Worm (Caenorhabditis elegans) whole organism, L2 larva: ENCODE results near the gene Y43F8C.17.

Source experiments
- C34F6.9 ChIP-seq: fragments of 150-350 bp; optimal IDR thresholded peaks from 2 replicates; lab custom pipeline; 2014; ENCODE audit warnings: missing biosample characterization, missing genetic modification characterization
- F13H6.1 ChIP-seq: sonication (generic microtip); optimal IDR thresholded peaks from 2 replicates; lab custom pipeline; 2016; ENCODE audit warnings: missing genetic modification characterization, missing compliant biosample characterization
- R02D3.7 ChIP-seq: fragments of 150-350 bp; optimal IDR thresholded peaks from 2 replicates; lab custom pipeline; 2014; ENCODE audit warnings: missing biosample characterization, missing genetic modification characterization
- ZK546.5 ChIP-seq: sonication (generic microtip); optimal IDR thresholded peaks from 2 replicates; lab custom pipeline; 2017; ENCODE audit warnings: missing biosample characterization, missing genetic modification characterization
- alr-1 ChIP-seq: fragments of 150-350 bp; optimal IDR thresholded peaks from 2 replicates; lab custom pipeline; 2014; ENCODE audit warnings: missing biosample characterization, missing genetic modification characterization
- ceh-16 ChIP-seq: fragments of 150-350 bp; optimal IDR thresholded peaks from 2 replicates; lab custom pipeline; 2014; ENCODE audit warnings: missing biosample characterization, missing genetic modification characterization
- ceh-82 ChIP-seq: fragments of 150-350 bp; optimal IDR thresholded peaks from 2 replicates; lab custom pipeline; 2014; ENCODE audit warnings: missing biosample characterization, missing genetic modification characterization
- crh-2 ChIP-seq: sonication (generic microtip); optimal IDR thresholded peaks from 2 replicates; lab custom pipeline; 2017; ENCODE audit warnings: missing biosample characterization, missing genetic modification characterization
- dmd-4 ChIP-seq: sonication (generic microtip); optimal IDR thresholded peaks from 2 replicates; lab custom pipeline; 2017; ENCODE audit warnings: missing biosample characterization, missing genetic modification characterization
- egl-27 ChIP-seq: sonication (generic microtip); optimal IDR thresholded peaks from 3 replicates; lab custom pipeline; 2017; ENCODE audit warnings: missing biosample characterization, missing genetic modification reagents, missing genetic modification characterization
- elt-1 ChIP-seq: fragments of 150-350 bp; optimal IDR thresholded peaks from 2 replicates; lab custom pipeline; 2014; ENCODE audit warnings: missing biosample characterization, missing genetic modification characterization
- fos-1 ChIP-seq: fragments of 150-350 bp; optimal IDR thresholded peaks from 2 replicates; lab custom pipeline; 2014; ENCODE audit warnings: missing biosample characterization, missing genetic modification characterization
- gmeb-1 ChIP-seq: fragments of 150-350 bp; optimal IDR thresholded peaks from 2 replicates; lab custom pipeline; 2014; ENCODE audit warnings: missing biosample characterization, missing genetic modification characterization
- lin-11 ChIP-seq: fragments of 150-350 bp; sonication (generic microtip); optimal IDR thresholded peaks from 2 replicates; lab custom pipeline; 2014; ENCODE audit warnings: missing biosample characterization, missing genetic modification characterization, inconsistent platforms, mixed read lengths
- lin-39 ChIP-seq: fragments of 150-350 bp; optimal IDR thresholded peaks from 2 replicates; lab custom pipeline; 2014; ENCODE audit warnings: missing biosample characterization, missing genetic modification reagents, missing genetic modification characterization
- lsy-2 ChIP-seq, 2 experiments: fragments of 150-350 bp in 1 of 2; sonication (generic microtip) in 1 of 2; optimal IDR thresholded peaks; 2 replicates each; lab custom pipeline; 2014 to 2017; ENCODE audit warnings: missing biosample characterization in 2 of 2, missing genetic modification characterization in 2 of 2
- mbf-1 ChIP-seq: sonication (generic microtip); optimal IDR thresholded peaks from 2 replicates; lab custom pipeline; 2017; ENCODE audit warnings: missing biosample characterization, missing genetic modification characterization
- mdl-1 ChIP-seq, 2 experiments: fragments of 150-350 bp in 1 of 2; sonication (generic microtip) in 1 of 2; optimal IDR thresholded peaks; 2 replicates each; lab custom pipeline; 2017; ENCODE audit warnings: missing biosample characterization in 2 of 2, missing genetic modification characterization in 2 of 2
- nhr-10 ChIP-seq: sonication (generic microtip); optimal IDR thresholded peaks from 2 replicates; lab custom pipeline; 2017; ENCODE audit warnings: missing biosample characterization, missing genetic modification characterization
- nhr-11 ChIP-seq: fragments of 150-350 bp; optimal IDR thresholded peaks from 2 replicates; lab custom pipeline; 2014; ENCODE audit warnings: missing biosample characterization, missing genetic modification characterization
- nhr-12 ChIP-seq: fragments of 150-350 bp; optimal IDR thresholded peaks from 2 replicates; lab custom pipeline; 2014; ENCODE audit warnings: missing biosample characterization, missing genetic modification characterization
- nhr-129 ChIP-seq: fragments of 150-350 bp; optimal IDR thresholded peaks from 2 replicates; lab custom pipeline; 2014; ENCODE audit warnings: missing biosample characterization, missing genetic modification characterization
- nhr-237 ChIP-seq: fragments of 150-350 bp; optimal IDR thresholded peaks from 2 replicates; lab custom pipeline; 2014; ENCODE audit warnings: missing biosample characterization, missing genetic modification characterization
- nhr-25 ChIP-seq: fragments of 150-350 bp; sonication (generic microtip); optimal IDR thresholded peaks from 3 replicates; lab custom pipeline; 2014; ENCODE audit warnings: missing biosample characterization, missing genetic modification characterization
- nhr-6 ChIP-seq: fragments of 150-350 bp; optimal IDR thresholded peaks from 2 replicates; lab custom pipeline; 2014; ENCODE audit warnings: missing biosample characterization, missing genetic modification characterization
- nhr-77 ChIP-seq: fragments of 150-350 bp; optimal IDR thresholded peaks from 2 replicates; lab custom pipeline; 2014; ENCODE audit warnings: missing biosample characterization, missing genetic modification characterization
- peb-1 ChIP-seq: fragments of 150-350 bp; optimal IDR thresholded peaks from 2 replicates; lab custom pipeline; 2014; ENCODE audit warnings: missing biosample characterization, missing genetic modification characterization
- skn-1 ChIP-seq: sonication (generic microtip); optimal IDR thresholded peaks from 2 replicates; lab custom pipeline; 2017; ENCODE audit warnings: missing biosample characterization, missing genetic modification characterization
- sma-3 ChIP-seq: sonication (generic microtip); optimal IDR thresholded peaks from 2 replicates; lab custom pipeline; 2016; ENCODE audit warnings: missing genetic modification reagents, missing genetic modification characterization, missing compliant biosample characterization
- unc-55 ChIP-seq: fragments of 150-350 bp; sonication (generic microtip); optimal IDR thresholded peaks from 3 replicates; lab custom pipeline; 2014; ENCODE audit warnings: missing biosample characterization, missing genetic modification reagents, missing genetic modification characterization
- unc-62 ChIP-seq: fragments of 150-350 bp; optimal IDR thresholded peaks from 2 replicates; lab custom pipeline; 2014; ENCODE audit warnings: missing biosample characterization, missing genetic modification reagents, missing genetic modification characterization
- zag-1 ChIP-seq: fragments of 150-350 bp; optimal IDR thresholded peaks from 2 replicates; lab custom pipeline; 2014; ENCODE audit warnings: missing biosample characterization, missing genetic modification characterization
- ztf-1 ChIP-seq: fragments of 200-800 bp; sonication (Bioruptor generic); conservative IDR thresholded peaks from 2 replicates; pipeline ENCODE4 v1.3.6; 2022; ENCODE audit warnings: missing genetic modification characterization, missing compliant biosample characterization
- ztf-4 ChIP-seq: fragments of 150-350 bp; optimal IDR thresholded peaks from 2 replicates; lab custom pipeline; 2014; ENCODE audit warnings: missing biosample characterization, missing genetic modification characterization

Gene Y43F8C.17

DNA sequence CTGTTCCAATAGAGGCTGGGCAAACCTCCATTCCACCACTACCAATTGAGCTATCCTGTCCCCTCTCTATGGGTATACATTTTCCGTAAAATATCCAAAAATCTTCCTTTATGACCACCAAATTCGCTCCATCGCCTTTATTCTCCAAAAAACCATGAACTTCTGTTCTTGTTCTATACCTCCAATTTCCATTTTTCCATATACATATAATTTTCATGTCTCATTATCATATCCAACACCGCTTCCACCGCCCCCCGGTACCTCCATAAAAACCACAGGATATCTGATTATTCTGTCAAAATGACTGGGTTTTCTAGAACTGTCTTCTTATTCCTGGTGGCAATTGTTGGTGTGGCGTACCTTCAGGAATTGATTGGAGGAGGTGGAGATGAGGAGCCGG lies at the start of gene Y43F8C.17:
Y43F8C.17 (plus strand) TSS at position 301 of the 400 bp plus-strand sequence.
- TF ChIP-seq ceh-82 (tag; lab: Kevin White, UChicago) (no peak), alr-1 (tag; lab: Kevin White, UChicago) (no peak), lsy-2 (tag; optimal IDR thresholded peaks at IDR 0.05; lab: Kevin White, UChicago) (no peak), lin-39 (tag; lab: Kevin White, UChicago) (no peak), nhr-12 (tag; lab: Kevin White, UChicago) (no peak), R02D3.7 (tag; lab: Kevin White, UChicago) (no peak), ztf-4 (tag; lab: Kevin White, UChicago) (no peak), nhr-10 (tag; lab: Kevin White, UChicago) (no peak), C34F6.9 (tag; lab: Kevin White, UChicago) (no peak), nhr-25 (tag; lab: Kevin White, UChicago) (no peak)

DNA sequence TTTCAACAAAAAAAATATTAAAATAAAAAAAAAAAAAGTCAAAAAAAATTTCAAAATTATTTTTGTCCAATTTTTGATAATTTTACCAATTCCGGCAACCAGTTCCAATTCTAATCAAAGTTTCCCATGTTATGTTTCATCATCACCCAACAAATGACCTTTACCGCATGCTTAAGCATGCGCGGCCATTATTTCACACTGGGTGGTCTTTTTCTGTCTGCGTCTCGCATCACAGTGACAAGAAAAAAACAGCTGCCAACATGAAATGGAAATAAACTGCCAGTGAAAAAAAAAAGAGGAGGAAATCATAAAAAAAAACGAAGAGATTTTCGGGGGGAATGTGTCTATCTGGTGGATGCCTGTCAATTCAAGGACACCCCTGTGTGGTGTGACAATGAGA lies 49.6 kb upstream of the Y43F8C.17 start:
- no peak for TF ChIP-seq unc-55 (GFP tag; lab: Kevin White, UChicago)
- TF ChIP-seq nhr-25 (tag; lab: Kevin White, UChicago) = peak; percentile 54
- TF ChIP-seq ztf-1 (GFP tag; lab: Robert Waterston, UW) = no peak
- TF ChIP-seq nhr-6 (tag; lab: Kevin White, UChicago) = no peak
- peak; percentile 33 for TF ChIP-seq nhr-129

ce11 chrV:19667716-19668115 lies 48.2 kb upstream of the Y43F8C.17 start:
- TF ChIP-seq elt-1 = no peak
- TF ChIP-seq nhr-12 (tag; lab: Kevin White, UChicago) = no peak
- TF ChIP-seq nhr-77 (tag; lab: Kevin White, UChicago) = no peak
- TF ChIP-seq zag-1 = no peak
- TF ChIP-seq ZK546.5 (tag; lab: Kevin White, UChicago) = no peak
- no peak for TF ChIP-seq egl-27
- TF ChIP-seq fos-1 (tag; lab: Kevin White, UChicago) = no peak

- TF ChIP-seq nhr-11 (tag; lab: Kevin White, UChicago) (no peak), egl-27 (no peak), ceh-16 (tag; lab: Kevin White, UChicago) (no peak), mbf-1 (no peak), ztf-4 (tag; lab: Kevin White, UChicago) (no peak), sma-3 (GFP tag; lab: Kevin White, UChicago) (no peak), dmd-4 (tag; lab: Kevin White, UChicago) (no peak), unc-62 (GFP tag; lab: Kevin White, UChicago) (no peak), skn-1 (no peak), ztf-1 (GFP tag; lab: Robert Waterston, UW) (no peak), ZK546.5 (tag; lab: Kevin White, UChicago) (no peak), nhr-6 (tag; lab: Kevin White, UChicago) (no peak), mdl-1 (tag; optimal IDR thresholded peaks at IDR 0.05; lab: Kevin White, UChicago) (no peak), F13H6.1 (tag; lab: Kevin White, UChicago) (no peak), nhr-129 (no peak), C34F6.9 (tag; lab: Kevin White, UChicago) (no peak), peb-1 (no peak)
Measured at ce11 chrV:19668213-19668612, 47.7 kb upstream of the Y43F8C.17 start.

- TF ChIP-seq crh-2 (tag; lab: Kevin White, UChicago) = no peak
- no peak for TF ChIP-seq elt-1
- no peak for TF ChIP-seq nhr-77 (tag; lab: Kevin White, UChicago)
- no peak for TF ChIP-seq nhr-237 (tag; lab: Kevin White, UChicago)
- no peak for TF ChIP-seq F13H6.1 (tag; lab: Kevin White, UChicago)
- no peak for TF ChIP-seq lin-11 (tag; lab: Kevin White, UChicago)
- no peak for TF ChIP-seq gmeb-1 (tag; lab: Kevin White, UChicago)
- no peak for TF ChIP-seq nhr-6 (tag; lab: Kevin White, UChicago)
- TF ChIP-seq nhr-11 (tag; lab: Kevin White, UChicago) = no peak
- no peak for TF ChIP-seq skn-1
- TF ChIP-seq ztf-4 (tag; lab: Kevin White, UChicago) = no peak
Measured at ce11 chrV:19669959-19670358, 46.0 kb upstream of the Y43F8C.17 start, which contains the start of gene Y43F8C.11. Gene Y43F8C.11 (plus strand): TSS chrV:19670259.
